Worm (Caenorhabditis elegans) whole organism, mixed stage, embryonic: ENCODE measurements around the gene R05D3.12.
A peak's percentile ranks its signal among the peaks of the same experiment; 100 is the strongest.

Experiments
- M03D4.4 ChIP-seq: sonication (generic microtip); optimal IDR thresholded peaks from 2 replicates; lab custom pipeline; 2017; ENCODE audit warnings: mild to moderate bottlenecking, missing genetic modification characterization, missing compliant biosample characterization
- bed-3 ChIP-seq: fragments of 200-800 bp; sonication (Bioruptor generic); optimal IDR thresholded peaks from 3 replicates; lab custom pipeline; 2018; ENCODE audit warnings: mild to moderate bottlenecking, missing genetic modification characterization, moderate library complexity, missing compliant biosample characterization
- blmp-1 ChIP-seq: fragments of 150-350 bp; optimal IDR thresholded peaks from 2 replicates; lab custom pipeline; 2014; ENCODE audit warnings: missing biosample characterization, missing genetic modification characterization
- ceh-39 ChIP-seq: fragments of 150-350 bp; optimal IDR thresholded peaks from 2 replicates; lab custom pipeline; 2014; ENCODE audit warnings: missing biosample characterization, missing genetic modification characterization
- ceh-43 ChIP-seq: fragments of 200-800 bp; sonication (Bioruptor generic); optimal IDR thresholded peaks from 2 replicates; lab custom pipeline; 2018; ENCODE audit warnings: mild to moderate bottlenecking, missing genetic modification characterization, moderate library complexity, missing compliant biosample characterization
- ceh-83 ChIP-seq: fragments of 200-800 bp; sonication (Bioruptor generic); optimal IDR thresholded peaks from 2 replicates; lab custom pipeline; 2018; ENCODE audit warnings: mild to moderate bottlenecking, missing genetic modification characterization, missing compliant biosample characterization
- ces-1 ChIP-seq: fragments of 150-350 bp; optimal IDR thresholded peaks from 2 replicates; lab custom pipeline; 2014; ENCODE audit warnings: missing biosample characterization, missing genetic modification reagents, missing genetic modification characterization
- cnd-1 ChIP-seq: fragments of 200-800 bp; sonication (Bioruptor generic); optimal IDR thresholded peaks from 2 replicates; lab custom pipeline; 2018; ENCODE audit warnings: mild to moderate bottlenecking, missing genetic modification characterization, missing compliant biosample characterization
- drap-1 ChIP-seq: fragments of 200-800 bp; sonication (Bioruptor generic); optimal IDR thresholded peaks from 3 replicates; lab custom pipeline; 2018; ENCODE audit warnings: mild to moderate bottlenecking, missing genetic modification characterization, missing compliant biosample characterization
- elt-1 ChIP-seq: sonication (generic microtip); optimal IDR thresholded peaks from 2 replicates; lab custom pipeline; 2017; ENCODE audit warnings: missing genetic modification characterization, mild to moderate bottlenecking, missing compliant biosample characterization, antibody characterized with exemption, moderate library complexity, borderline replicate concordance; ENCODE audit not compliant: insufficient read depth
- elt-3 ChIP-seq: fragments of 150-350 bp; optimal IDR thresholded peaks from 2 replicates; lab custom pipeline; 2014; ENCODE audit warnings: missing biosample characterization, missing genetic modification characterization
- flh-1 ChIP-seq: fragments of 200-800 bp; sonication (Bioruptor generic); optimal IDR thresholded peaks from 2 replicates; lab custom pipeline; 2018; ENCODE audit warnings: mild to moderate bottlenecking, missing genetic modification characterization, moderate library complexity, missing compliant biosample characterization
- ham-2 ChIP-seq: fragments of 200-800 bp; sonication (Bioruptor generic); optimal IDR thresholded peaks from 2 replicates; lab custom pipeline; 2018; ENCODE audit warnings: mild to moderate bottlenecking, missing genetic modification characterization, missing compliant biosample characterization
- hlh-1 ChIP-seq: fragments of 150-350 bp; optimal IDR thresholded peaks from 2 replicates; lab custom pipeline; 2014; ENCODE audit warnings: missing biosample characterization, missing genetic modification reagents, missing genetic modification characterization
- lin-13 ChIP-seq: fragments of 150-350 bp; optimal IDR thresholded peaks from 2 replicates; lab custom pipeline; 2014; ENCODE audit warnings: missing biosample characterization, missing genetic modification characterization
- lin-32 ChIP-seq: fragments of 200-800 bp; sonication (Bioruptor generic); optimal IDR thresholded peaks from 2 replicates; lab custom pipeline; 2018; ENCODE audit warnings: mild to moderate bottlenecking, missing genetic modification characterization, missing compliant biosample characterization
- lsy-2 ChIP-seq: fragments of 150-350 bp; optimal IDR thresholded peaks from 2 replicates; lab custom pipeline; 2014; ENCODE audit warnings: missing biosample characterization, missing genetic modification characterization
- mab-5 ChIP-seq: fragments of 150-350 bp; optimal IDR thresholded peaks from 2 replicates; lab custom pipeline; 2014; ENCODE audit warnings: missing biosample characterization, missing genetic modification characterization
- mep-1 ChIP-seq: fragments of 150-350 bp; optimal IDR thresholded peaks from 2 replicates; lab custom pipeline; 2017; ENCODE audit warnings: missing biosample characterization, missing genetic modification reagents, missing genetic modification characterization, inconsistent platforms
- mls-2 ChIP-seq: sonication (generic microtip); optimal IDR thresholded peaks from 2 replicates; lab custom pipeline; 2016; ENCODE audit warnings: mild to moderate bottlenecking, missing genetic modification characterization, moderate library complexity, missing compliant biosample characterization
- nhr-12 ChIP-seq: fragments of 150-350 bp; optimal IDR thresholded peaks from 2 replicates; lab custom pipeline; 2014; ENCODE audit warnings: missing biosample characterization, missing genetic modification characterization
- nhr-2 ChIP-seq: fragments of 150-350 bp; optimal IDR thresholded peaks from 2 replicates; lab custom pipeline; 2014; ENCODE audit warnings: missing biosample characterization, missing genetic modification characterization
- nhr-237 ChIP-seq: fragments of 150-350 bp; optimal IDR thresholded peaks from 2 replicates; lab custom pipeline; 2014; ENCODE audit warnings: missing biosample characterization, missing genetic modification characterization
- nhr-28 ChIP-seq: fragments of 150-350 bp; optimal IDR thresholded peaks from 2 replicates; lab custom pipeline; 2014; ENCODE audit warnings: missing biosample characterization, missing genetic modification characterization
- nhr-76 ChIP-seq: sonication (generic microtip); optimal IDR thresholded peaks from 2 replicates; lab custom pipeline; 2017; ENCODE audit warnings: missing biosample characterization, missing genetic modification characterization
- pha-4 ChIP-seq: fragments of 150-350 bp; optimal IDR thresholded peaks from 2 replicates; lab custom pipeline; 2018; ENCODE audit warnings: missing biosample characterization, missing genetic modification reagents, missing genetic modification characterization
- sem-2 ChIP-seq: fragments of 200-800 bp; sonication (Bioruptor generic); optimal IDR thresholded peaks from 2 replicates; lab custom pipeline; 2018; ENCODE audit warnings: mild to moderate bottlenecking, missing genetic modification characterization, missing compliant biosample characterization
- snpc-4 ChIP-seq: fragments of 150-350 bp; optimal IDR thresholded peaks from 2 replicates; lab custom pipeline; 2014; ENCODE audit warnings: missing biosample characterization, missing genetic modification characterization
- sptf-1 ChIP-seq: sonication (generic microtip); optimal IDR thresholded peaks from 2 replicates; lab custom pipeline; 2017; ENCODE audit warnings: mild to moderate bottlenecking, missing genetic modification characterization, moderate library complexity, missing compliant biosample characterization
- unc-120 ChIP-seq: sonication (generic microtip); optimal IDR thresholded peaks from 2 replicates; lab custom pipeline; 2017; ENCODE audit warnings: missing genetic modification characterization, missing compliant biosample characterization; ENCODE audit not compliant: poor library complexity, severe bottlenecking
- unc-39 ChIP-seq: fragments of 150-350 bp; optimal IDR thresholded peaks from 2 replicates; lab custom pipeline; 2014; ENCODE audit warnings: missing biosample characterization, missing genetic modification characterization
- unc-62 ChIP-seq: fragments of 150-350 bp; optimal IDR thresholded peaks from 2 replicates; lab custom pipeline; 2014; ENCODE audit warnings: missing biosample characterization, missing genetic modification reagents, missing genetic modification characterization
- zip-8 ChIP-seq: fragments of 150-350 bp; optimal IDR thresholded peaks from 2 replicates; lab custom pipeline; 2014; ENCODE audit warnings: missing biosample characterization, missing genetic modification characterization
- ztf-11 ChIP-seq: fragments of 150-350 bp; optimal IDR thresholded peaks from 2 replicates; lab custom pipeline; 2014; ENCODE audit warnings: missing biosample characterization, missing genetic modification characterization

R05D3.12 gene

ce11 chrIII:8413501-8413900, 32.8 kb downstream of the R05D3.12 start:
- TF ChIP-seq elt-3 = no peak
- no peak for TF ChIP-seq nhr-237 (tag; lab: Kevin White, UChicago)
- no peak for TF ChIP-seq ceh-39 (tag; lab: Kevin White, UChicago)
- no peak for TF ChIP-seq sptf-1 (tag; lab: Kevin White, UChicago)
- TF ChIP-seq lsy-2 (tag; lab: Kevin White, UChicago) = no peak
- TF ChIP-seq nhr-2 (tag; lab: Kevin White, UChicago) = no peak
- no peak for TF ChIP-seq nhr-12
- TF ChIP-seq unc-120 (tag; lab: Kevin White, UChicago) = no peak
- TF ChIP-seq flh-1 (GFP tag; lab: Kevin White, UChicago) = no peak

ce11 chrIII:8416871-8417191, 36.1 kb downstream of the R05D3.12 start:
- TF ChIP-seq blmp-1 (tag; lab: Kevin White, UChicago) = peak; percentile 37
- peak; percentile 99 for TF ChIP-seq ces-1 (GFP tag; lab: Kevin White, UChicago)
- no peak for TF ChIP-seq ceh-39 (tag; lab: Kevin White, UChicago)

- TF ChIP-seq nhr-237 (tag; lab: Kevin White, UChicago) = peak; percentile 75
- TF ChIP-seq drap-1 (GFP tag; lab: Kevin White, UChicago) = peak; percentile 44
- TF ChIP-seq mab-5 (tag; lab: Kevin White, UChicago) = peak; percentile 46
- TF ChIP-seq lsy-2 (tag; lab: Kevin White, UChicago) = peak; percentile 96
- TF ChIP-seq nhr-28 (tag; lab: Kevin White, UChicago) = no peak
- peak; percentile 61 for TF ChIP-seq ceh-83
- TF ChIP-seq bed-3 (GFP tag; lab: Kevin White, UChicago) = no peak
- no peak for TF ChIP-seq snpc-4 (tag; lab: Kevin White, UChicago)
- no peak for TF ChIP-seq sem-2
- no peak for TF ChIP-seq nhr-76 (tag; lab: Kevin White, UChicago)
- peak; percentile 61 for TF ChIP-seq nhr-12
- no peak for TF ChIP-seq zip-8 (tag; lab: Kevin White, UChicago)
- TF ChIP-seq lin-13 = peak; percentile 64
- peak; percentile 13 for TF ChIP-seq nhr-2 (tag; lab: Kevin White, UChicago)
- peak; percentile 86 for TF ChIP-seq ham-2
- no peak for TF ChIP-seq elt-1
- peak; percentile 98 for TF ChIP-seq unc-62 (GFP tag; lab: Kevin White, UChicago)
- peak; percentile 92 for TF ChIP-seq unc-120 (tag; lab: Kevin White, UChicago)
- peak; percentile 91 for TF ChIP-seq pha-4 (tag; lab: Kevin White, UChicago)
- TF ChIP-seq M03D4.4 (tag; lab: Kevin White, UChicago) = peak; percentile 71
- peak; percentile 96 for TF ChIP-seq ces-1 (GFP tag; lab: Kevin White, UChicago)
- peak; percentile 54 for TF ChIP-seq sptf-1 (tag; lab: Kevin White, UChicago)
- TF ChIP-seq blmp-1 (tag; lab: Kevin White, UChicago) = no peak
- peak; percentile 95 for TF ChIP-seq ceh-39 (tag; lab: Kevin White, UChicago)
- TF ChIP-seq ztf-11 = peak; percentile 81
- no peak for TF ChIP-seq cnd-1
- TF ChIP-seq lin-32 (GFP tag; lab: Kevin White, UChicago) = no peak
- TF ChIP-seq unc-39 (tag; lab: Kevin White, UChicago) = peak; percentile 78
- peak; percentile 23 for TF ChIP-seq ceh-43 (GFP tag; lab: Kevin White, UChicago)
- peak; percentile 83 for TF ChIP-seq mls-2
- TF ChIP-seq hlh-1 (tag; lab: Kevin White, UChicago) = peak; percentile 45
- TF ChIP-seq mep-1 (tag; lab: Kevin White, UChicago) = peak; percentile 62
Measured at ce11 chrIII:8417192-8417967, 36.6 kb downstream of the R05D3.12 start.

ce11 chrIII:8417968-8418267, 37.2 kb downstream of the R05D3.12 start, which contains the start of gene sor-1:
Gene sor-1 (plus strand): TSS chrIII:8418168.
- no peak for TF ChIP-seq ceh-39 (tag; lab: Kevin White, UChicago)
- no peak for TF ChIP-seq ceh-83
- no peak for TF ChIP-seq elt-3
- no peak for TF ChIP-seq nhr-28 (tag; lab: Kevin White, UChicago)
- TF ChIP-seq, all 35 proteins: peak for 0
